Fruit fly (Drosophila melanogaster) whole organism, adult: ENCODE measurements around the gene CG7551.

Source experiments
- Clk ChIP-seq: fragments of 200-800 bp; sonication (Bioruptor generic); optimal IDR thresholded peaks from 2 replicates; lab custom pipeline; 2017; ENCODE audit warnings: missing biosample characterization, missing genetic modification characterization
- Crg-1 ChIP-seq: fragments of 200-800 bp; sonication (Bioruptor generic); optimal IDR thresholded peaks from 2 replicates; lab custom pipeline; 2016; ENCODE audit warnings: missing biosample characterization, missing genetic modification characterization
- ovo ChIP-seq: fragments of 200-800 bp; sonication (Bioruptor generic); optimal IDR thresholded peaks from 2 replicates; lab custom pipeline; 2016; ENCODE audit warnings: missing biosample characterization, missing genetic modification characterization
- pad ChIP-seq: fragments of 200-800 bp; sonication (Bioruptor generic); optimal IDR thresholded peaks from 3 replicates; lab custom pipeline; 2017; ENCODE audit warnings: missing biosample characterization, missing genetic modification characterization, mild to moderate bottlenecking, moderate library complexity, missing genetic modification reagents

DNA sequence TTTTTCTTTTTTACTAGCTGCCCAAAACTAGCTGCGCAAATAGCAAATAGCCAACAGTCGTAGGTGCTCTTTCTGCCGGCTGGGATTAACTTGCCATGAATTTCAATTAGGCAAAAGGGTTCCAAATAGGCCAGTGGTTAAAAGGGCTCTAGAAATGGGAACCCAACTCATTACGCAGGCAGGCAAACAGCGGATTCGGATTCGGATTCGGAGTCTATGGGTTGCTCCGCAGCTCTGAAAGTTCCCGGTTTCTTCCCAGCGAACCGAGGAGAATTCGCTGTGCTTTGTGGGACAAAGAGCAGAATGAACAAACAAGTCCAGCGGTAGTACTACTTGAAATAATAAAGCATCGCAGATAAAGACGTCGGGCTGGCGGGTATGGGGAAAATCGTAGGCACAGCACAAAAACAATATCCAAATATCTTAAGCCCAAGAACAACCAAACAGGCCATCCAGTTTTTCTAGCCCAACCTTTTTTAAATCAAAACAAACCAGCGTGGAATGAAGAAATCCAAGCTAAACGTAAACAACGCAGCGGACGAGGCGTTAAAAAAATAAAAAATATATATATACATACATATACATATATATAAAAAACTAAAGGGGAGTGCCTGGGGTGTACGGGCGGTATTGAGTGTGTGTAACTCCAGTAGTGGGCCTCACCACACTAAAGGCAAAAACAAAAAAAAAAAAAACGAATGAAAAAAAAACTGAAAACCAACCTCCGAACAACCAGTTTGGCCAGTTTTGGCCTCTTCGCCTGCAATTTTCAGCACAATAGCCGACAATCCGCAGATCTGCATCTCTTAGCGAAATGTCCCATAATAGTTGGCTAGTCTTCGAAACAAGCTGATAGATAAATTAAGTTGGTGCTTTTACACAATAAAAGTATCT lies 16.2 kb upstream of the CG7551 start:
- TF ChIP-seq Crg-1 (GFP tag; lab: Kevin White, UChicago) (no peak), pad (GFP tag; lab: Kevin White, UChicago) (no peak), ovo (GFP tag; lab: Kevin White, UChicago) (no peak), Clk (no peak)
